Worm (Caenorhabditis elegans): ENCODE data around the gene F37C4.5.

- no peak for TF ChIP-seq ceh-22 (tag; optimal IDR thresholded peaks at IDR 0.05)
- no peak for TF ChIP-seq dve-1 (tag; optimal IDR thresholded peaks at IDR 0.05)
- no peak for TF ChIP-seq elt-2 (tag; optimal IDR thresholded peaks at IDR 0.05)
- no peak for TF ChIP-seq tbx-7 (tag; optimal IDR thresholded peaks at IDR 0.05)
- TF ChIP-seq ets-4 (tag; optimal IDR thresholded peaks at IDR 0.05): no peak
- TF ChIP-seq unc-3 (GFP tag; conservative IDR thresholded peaks at IDR 0.05): no peak
- no peak for TF ChIP-seq unc-3 (tag; optimal IDR thresholded peaks at IDR 0.05)
- no peak for TF ChIP-seq pha-4 (tag; optimal IDR thresholded peaks at IDR 0.05)
- TF ChIP-seq ceh-19 (GFP tag; optimal IDR thresholded peaks at IDR 0.05): no peak
- no peak for TF ChIP-seq ama-1 (optimal IDR thresholded peaks at IDR 0.05)
- no peak for TF ChIP-seq hlh-30 (tag; optimal IDR thresholded peaks at IDR 0.05; ENCODE audit: insufficient read depth)
- no peak for TF ChIP-seq ref-2 (tag; optimal IDR thresholded peaks at IDR 0.05)
- no peak for TF ChIP-seq nhr-11 (tag; optimal IDR thresholded peaks at IDR 0.05)
Measured at ce11 chrIV:3915296-3915695, 41.7 kb upstream of the F37C4.5 start, which contains the start of gene srz-20.

Measured in whole organism, late embryonic.